Fruit fly (Drosophila melanogaster) whole organism, embryonic: ENCODE data around the gene Spase12.
A peak's percentile ranks its signal among the peaks of the same experiment; 100 is the strongest.

ENCODE experiments used
- Antp ChIP-seq: fragments of 200-800 bp; sonication (Bioruptor generic); optimal IDR thresholded peaks from 3 replicates; lab custom pipeline; 2016; ENCODE audit warnings: missing biosample characterization, missing genetic modification characterization
- CG10209 ChIP-seq: fragments of 200-800 bp; sonication (Bioruptor generic); optimal IDR thresholded peaks from 3 replicates; lab custom pipeline; 2017; ENCODE audit warnings: missing biosample characterization, mild to moderate bottlenecking, missing genetic modification characterization, missing genetic modification reagents
- CG10431 ChIP-seq: fragments of 200-800 bp; sonication (Bioruptor generic); optimal IDR thresholded peaks from 3 replicates; lab custom pipeline; 2018; ENCODE audit warnings: missing biosample characterization, mild to moderate bottlenecking, missing genetic modification characterization
- CG11093 ChIP-seq: fragments of 200-800 bp; sonication (Bioruptor generic); IDR thresholded peaks from 3 replicates; pipeline ENCODE4 v1.3.6; 2022; ENCODE audit warnings: missing biosample characterization, missing genetic modification characterization
- CG11560 ChIP-seq: fragments of 200-800 bp; sonication (Bioruptor generic); IDR thresholded peaks from 3 replicates; pipeline ENCODE4 v1.3.6; 2022; ENCODE audit warnings: missing biosample characterization, missing genetic modification characterization
- CG1233 ChIP-seq: fragments of 200-800 bp; sonication (Bioruptor generic); optimal IDR thresholded peaks from 4 replicates; lab custom pipeline; 2018; ENCODE audit warnings: missing biosample characterization, mild to moderate bottlenecking, missing genetic modification characterization
- CG12769 ChIP-seq: fragments of 200-800 bp; sonication (Bioruptor generic); optimal IDR thresholded peaks from 2 replicates; lab custom pipeline; 2019; ENCODE audit warnings: missing biosample characterization, mild to moderate bottlenecking, missing genetic modification characterization, moderate library complexity
- CG12942 ChIP-seq: fragments of 200-800 bp; sonication (Bioruptor generic); optimal IDR thresholded peaks from 3 replicates; lab custom pipeline; 2016; ENCODE audit warnings: missing biosample characterization, missing genetic modification characterization
- CG14965 ChIP-seq: fragments of 200-800 bp; sonication (Bioruptor generic); optimal IDR thresholded peaks from 2 replicates; lab custom pipeline; 2016; ENCODE audit warnings: missing biosample characterization, missing genetic modification characterization, borderline replicate concordance
- CG15011 ChIP-seq: fragments of 200-800 bp; sonication (Bioruptor generic); optimal IDR thresholded peaks from 3 replicates; lab custom pipeline; 2018; ENCODE audit warnings: missing biosample characterization, mild to moderate bottlenecking, missing genetic modification characterization
- CG16815 ChIP-seq: fragments of 200-800 bp; sonication (Bioruptor generic); optimal IDR thresholded peaks from 3 replicates; lab custom pipeline; 2017; ENCODE audit warnings: missing biosample characterization, mild to moderate bottlenecking, missing genetic modification characterization
- CG17359 ChIP-seq: fragments of 200-800 bp; sonication (Bioruptor generic); optimal IDR thresholded peaks from 3 replicates; lab custom pipeline; 2018; ENCODE audit warnings: missing biosample characterization, mild to moderate bottlenecking, missing genetic modification characterization, moderate library complexity
- CG17612 ChIP-seq: fragments of 200-800 bp; sonication (Bioruptor generic); IDR thresholded peaks from 2 replicates; pipeline ENCODE4 v1.3.6; 2022; ENCODE audit warnings: missing biosample characterization, missing genetic modification characterization
- CG17802 ChIP-seq: fragments of 200-800 bp; sonication (Bioruptor generic); optimal IDR thresholded peaks from 2 replicates; lab custom pipeline; 2018; ENCODE audit warnings: missing biosample characterization, mild to moderate bottlenecking, missing genetic modification characterization, moderate library complexity
- CG31441 ChIP-seq: fragments of 200-800 bp; sonication (Bioruptor generic); IDR thresholded peaks from 2 replicates; pipeline ENCODE4 v1.3.6; 2022; ENCODE audit warnings: missing biosample characterization, missing genetic modification characterization
- CG3281 ChIP-seq: fragments of 200-800 bp; sonication (Bioruptor generic); optimal IDR thresholded peaks from 3 replicates; lab custom pipeline; 2017; ENCODE audit warnings: missing biosample characterization, mild to moderate bottlenecking, missing genetic modification characterization
- CG3407 ChIP-seq: fragments of 200-800 bp; sonication (Bioruptor generic); optimal IDR thresholded peaks from 2 replicates; lab custom pipeline; 2018; ENCODE audit warnings: missing biosample characterization, mild to moderate bottlenecking, missing genetic modification characterization
- CG4820 ChIP-seq: fragments of 200-800 bp; sonication (Bioruptor generic); optimal IDR thresholded peaks from 3 replicates; lab custom pipeline; 2016; ENCODE audit warnings: missing biosample characterization, missing genetic modification characterization
- CG5180 ChIP-seq: fragments of 200-800 bp; sonication (Bioruptor generic); optimal IDR thresholded peaks from 3 replicates; lab custom pipeline; 2017; ENCODE audit warnings: missing biosample characterization, missing genetic modification characterization, mild to moderate bottlenecking, moderate library complexity, missing genetic modification reagents
- CG7372 ChIP-seq: fragments of 200-800 bp; sonication (Bioruptor generic); IDR thresholded peaks from 2 replicates; pipeline ENCODE4 v1.3.6; 2022; ENCODE audit warnings: missing biosample characterization, missing genetic modification characterization
- CG7745 ChIP-seq: fragments of 200-800 bp; sonication (Bioruptor generic); optimal IDR thresholded peaks from 2 replicates; lab custom pipeline; 2018; ENCODE audit warnings: missing biosample characterization, mild to moderate bottlenecking, missing genetic modification characterization, moderate library complexity
- CG7786 ChIP-seq: fragments of 200-800 bp; sonication (Bioruptor generic); optimal IDR thresholded peaks from 2 replicates; lab custom pipeline; 2016; ENCODE audit warnings: missing biosample characterization, missing genetic modification characterization
- CHES-1-like ChIP-seq: fragments of 200-800 bp; sonication (Bioruptor generic); optimal IDR thresholded peaks from 2 replicates; lab custom pipeline; 2016; ENCODE audit warnings: missing biosample characterization, missing genetic modification characterization
- Dek ChIP-seq: fragments of 200-800 bp; sonication (Bioruptor generic); optimal IDR thresholded peaks from 3 replicates; lab custom pipeline; 2019; ENCODE audit warnings: missing biosample characterization, mild to moderate bottlenecking, missing genetic modification characterization, moderate library complexity
- ERR ChIP-seq: fragments of 200-800 bp; sonication (Bioruptor generic); optimal IDR thresholded peaks from 2 replicates; lab custom pipeline; 2016; ENCODE audit warnings: missing biosample characterization, missing genetic modification characterization
- Fer3 ChIP-seq: fragments of 200-800 bp; sonication (Bioruptor generic); optimal IDR thresholded peaks from 2 replicates; lab custom pipeline; 2018; ENCODE audit warnings: missing biosample characterization, mild to moderate bottlenecking, missing genetic modification characterization, moderate library complexity
- HLH54F ChIP-seq: fragments of 200-800 bp; sonication (Bioruptor generic); optimal IDR thresholded peaks from 3 replicates; lab custom pipeline; 2016; ENCODE audit warnings: missing biosample characterization, missing genetic modification characterization
- Hmr ChIP-seq: fragments of 200-800 bp; sonication (Bioruptor generic); optimal IDR thresholded peaks from 3 replicates; lab custom pipeline; 2017; ENCODE audit warnings: mild to moderate bottlenecking, missing biosample characterization, missing genetic modification reagents, missing genetic modification characterization
- Lim3 ChIP-seq: fragments of 200-800 bp; sonication (Bioruptor generic); IDR thresholded peaks from 2 replicates; pipeline ENCODE4 v1.3.6; 2022; ENCODE audit warnings: missing biosample characterization, missing genetic modification characterization
- NFAT ChIP-seq: fragments of 200-800 bp; sonication (Bioruptor generic); IDR thresholded peaks from 2 replicates; pipeline ENCODE4 v1.3.6; 2022; ENCODE audit warnings: missing biosample characterization, missing genetic modification characterization
- Rfx ChIP-seq: fragments of 200-800 bp; sonication (Bioruptor generic); IDR thresholded peaks from 2 replicates; pipeline ENCODE4 v1.3.6; 2022; ENCODE audit warnings: missing biosample characterization, missing genetic modification characterization
- Sin3A ChIP-seq: fragments of >200 bp; optimal IDR thresholded peaks from 2 replicates; lab custom pipeline; 2018
- Sox100B ChIP-seq: fragments of 200-800 bp; sonication (Bioruptor generic); optimal IDR thresholded peaks from 3 replicates; lab custom pipeline; 2018; ENCODE audit warnings: missing biosample characterization, mild to moderate bottlenecking, missing genetic modification characterization
- amos ChIP-seq: fragments of 200-800 bp; sonication (Bioruptor generic); IDR thresholded peaks from 2 replicates; pipeline ENCODE4 v1.3.6; 2022; ENCODE audit warnings: missing biosample characterization, missing genetic modification characterization; ENCODE audit not compliant: partially characterized antibody
- ap ChIP-seq: fragments of 200-800 bp; sonication (Bioruptor generic); IDR thresholded peaks from 2 replicates; pipeline ENCODE4 v1.3.6; 2022; ENCODE audit warnings: missing biosample characterization, missing genetic modification characterization
- bcd ChIP-seq: fragments of 200-800 bp; sonication (Bioruptor generic); optimal IDR thresholded peaks from 2 replicates; lab custom pipeline; 2017; ENCODE audit warnings: missing biosample characterization, mild to moderate bottlenecking, missing genetic modification characterization
- cg ChIP-seq: fragments of 200-800 bp; sonication (Bioruptor generic); optimal IDR thresholded peaks from 3 replicates; lab custom pipeline; 2019; ENCODE audit warnings: missing biosample characterization, mild to moderate bottlenecking, missing genetic modification characterization, moderate library complexity
- gce ChIP-seq: fragments of 200-800 bp; sonication (Bioruptor generic); IDR thresholded peaks from 3 replicates; pipeline ENCODE4 v1.3.6; 2022; ENCODE audit warnings: missing biosample characterization, missing genetic modification characterization
- gcm ChIP-seq: fragments of 200-800 bp; sonication (Bioruptor generic); optimal IDR thresholded peaks from 2 replicates; lab custom pipeline; 2019; ENCODE audit warnings: missing biosample characterization, mild to moderate bottlenecking, missing genetic modification characterization, moderate library complexity
- kni ChIP-seq: fragments of 200-800 bp; sonication (Bioruptor generic); optimal IDR thresholded peaks from 3 replicates; lab custom pipeline; 2017; ENCODE audit warnings: mild to moderate bottlenecking, missing biosample characterization, missing genetic modification reagents, missing genetic modification characterization
- lov ChIP-seq, 2 experiments: fragments of 200-800 bp in 1 of 2; fragments of >200 bp in 1 of 2; sonication (Bioruptor generic) in 1 of 2; IDR thresholded peaks in 1 of 2; optimal IDR thresholded peaks in 1 of 2; 2 replicates in 1 of 2; 3 replicates in 1 of 2; pipeline versions ENCODE4 v1.3.6 to Lab custom; 2017 to 2022; ENCODE audit warnings: missing biosample characterization in 1 of 2, missing genetic modification characterization in 1 of 2
- nom ChIP-seq: fragments of 200-800 bp; sonication (Bioruptor generic); optimal IDR thresholded peaks from 2 replicates; lab custom pipeline; 2017; ENCODE audit warnings: missing biosample characterization, missing genetic modification characterization, mild to moderate bottlenecking, moderate library complexity, missing genetic modification reagents
- psq ChIP-seq: fragments of 200-800 bp; sonication (Bioruptor generic); optimal IDR thresholded peaks from 2 replicates; lab custom pipeline; 2017; ENCODE audit warnings: missing biosample characterization, missing genetic modification characterization
- pum ChIP-seq: fragments of 200-800 bp; sonication (Bioruptor generic); optimal IDR thresholded peaks from 2 replicates; lab custom pipeline; 2016; ENCODE audit warnings: missing biosample characterization, missing genetic modification characterization
- sens ChIP-seq: fragments of 200-800 bp; sonication (Bioruptor generic); peaks from one replicate; lab custom pipeline; 2016; ENCODE audit warnings: missing biosample characterization, missing genetic modification characterization
- slbo ChIP-seq: fragments of 200-800 bp; sonication (Bioruptor generic); IDR thresholded peaks from 2 replicates; pipeline ENCODE4 v1.3.6; 2022; ENCODE audit warnings: missing biosample characterization, missing genetic modification characterization
- tll ChIP-seq, 2 experiments: fragments of 200-800 bp in 1 of 2; fragments of >200 bp in 1 of 2; sonication (Bioruptor generic) in 1 of 2; optimal IDR thresholded peaks; 2 replicates each; lab custom pipeline; 2017 to 2019; ENCODE audit warnings: missing biosample characterization in 2 of 2, missing genetic modification characterization in 2 of 2, mild to moderate bottlenecking in 1 of 2, moderate library complexity in 1 of 2
- unpg ChIP-seq: fragments of 200-800 bp; sonication (Bioruptor generic); optimal IDR thresholded peaks from 3 replicates; lab custom pipeline; 2018; ENCODE audit warnings: missing biosample characterization, mild to moderate bottlenecking, missing genetic modification characterization, moderate library complexity
- usp ChIP-seq: fragments of >200 bp; optimal IDR thresholded peaks from 2 replicates; lab custom pipeline; 2017; ENCODE audit warnings: missing biosample characterization, missing genetic modification characterization
- yki ChIP-seq: fragments of >200 bp; optimal IDR thresholded peaks from 3 replicates; lab custom pipeline; 2018

Gene Spase12

dm6 chr3R:29478952-29479538, 11.9 kb downstream of the Spase12 start (continued):
- TF ChIP-seq amos (GFP tag; lab: Robert Waterston, UW) (peak; percentile 24; the same call in 1 of the 2 replicates), lov (optimal IDR thresholded peaks at IDR 0.05; lab: Kevin White, UChicago) (no peak), lov (GFP tag; IDR thresholded peaks at IDR 0.05; lab: Robert Waterston, UW) (no peak), CG17612 (GFP tag; lab: Robert Waterston, UW) (no peak), Lim3 (no peak), kni (GFP tag; lab: Kevin White, UChicago) (no peak), pum (GFP tag; lab: Kevin White, UChicago) (no peak), cg (no peak), bcd (peak; percentile 60), CG10209 (GFP tag; lab: Kevin White, UChicago) (peak; percentile 34), CG11560 (tag; lab: Robert Waterston, UW) (no peak), CG17802 (tag; lab: Kevin White, UChicago) (no peak), ERR (GFP tag; lab: Kevin White, UChicago) (peak; percentile 10), sens (GFP tag; lab: Kevin White, UChicago) (peak; percentile 92), CG7745 (tag; lab: Kevin White, UChicago) (no peak), CG12942 (no peak), slbo (GFP tag; lab: Robert Waterston, UW) (peak; percentile 70), yki (lab: Kevin White, UChicago) (no peak), psq (GFP tag; lab: Kevin White, UChicago) (no peak), Sox100B (GFP tag; lab: Kevin White, UChicago) (peak; percentile 61), CG16815 (GFP tag; lab: Kevin White, UChicago) (no peak), tll (GFP tag; optimal IDR thresholded peaks at IDR 0.05; lab: Kevin White, UChicago) (no peak), Fer3 (tag; lab: Kevin White, UChicago) (peak; percentile 74), HLH54F (GFP tag; lab: Kevin White, UChicago) (peak; percentile 20), gce (GFP tag; lab: Robert Waterston, UW) (peak; percentile 51; the same call in 1 of the 3 replicates), CG10431 (no peak), CG17359 (peak; percentile 72), nom (GFP tag; lab: Kevin White, UChicago) (peak; percentile 61), Dek (tag; lab: Kevin White, UChicago) (peak; percentile 57), unpg (GFP tag; lab: Kevin White, UChicago) (peak; percentile 78), Sin3A (lab: Kevin White, UChicago) (no peak), Rfx (GFP tag; lab: Robert Waterston, UW) (peak; percentile 82), CG7786 (GFP tag; lab: Kevin White, UChicago) (peak; percentile 37), CHES-1-like (GFP tag; lab: Kevin White, UChicago) (peak; percentile 14), Hmr (GFP tag; lab: Kevin White, UChicago) (peak; percentile 64), CG3281 (GFP tag; lab: Kevin White, UChicago) (peak; percentile 73), gcm (peak; percentile 56), Antp (GFP tag; lab: Kevin White, UChicago) (no peak), CG14965 (GFP tag; lab: Kevin White, UChicago) (no peak), CG1233 (GFP tag; lab: Kevin White, UChicago) (peak; percentile 51), CG12769 (tag; lab: Kevin White, UChicago) (no peak), NFAT (GFP tag; lab: Robert Waterston, UW) (peak; percentile 64; the same call in 1 of the 2 replicates), CG31441 (peak; percentile 71; the same call in 1 of the 2 replicates), ap (GFP tag; lab: Robert Waterston, UW) (no peak), CG5180 (GFP tag; lab: Kevin White, UChicago) (peak; percentile 53), CG15011 (peak; percentile 12), CG11093 (GFP tag; lab: Robert Waterston, UW) (0 out of 3 replicates have a peak, but pooled peaks have one; percentile 26), CG3407 (no peak), CG7372 (GFP tag; lab: Robert Waterston, UW) (peak; percentile 68), usp (GFP tag; lab: Kevin White, UChicago) (no peak), CG4820 (GFP tag; lab: Kevin White, UChicago) (peak; percentile 24)
